Worm (Caenorhabditis elegans) whole organism, midembryonic: ENCODE measurements around the gene ugt-23.

ENCODE experiments used
- cog-1 ChIP-seq: sonication (generic microtip); optimal IDR thresholded peaks from 2 replicates; lab custom pipeline; 2016; ENCODE audit warnings: missing genetic modification characterization, missing compliant biosample characterization
- flt-1 ChIP-seq: fragments of 200-800 bp; sonication (Bioruptor generic); IDR thresholded peaks from 2 replicates; pipeline ENCODE4 v1.3.6; 2022; ENCODE audit warnings: missing genetic modification characterization, missing compliant biosample characterization
- klf-2 ChIP-seq: fragments of 200-800 bp; sonication (Bioruptor generic); conservative IDR thresholded peaks from 2 replicates; pipeline ENCODE4 v1.3.6; 2022; ENCODE audit warnings: missing genetic modification reagents, missing genetic modification characterization, missing compliant biosample characterization
- tab-1 ChIP-seq: fragments of 200-800 bp; sonication (Bioruptor generic); IDR thresholded peaks from 2 replicates; pipeline ENCODE4 v1.3.6; 2022; ENCODE audit warnings: missing genetic modification characterization, missing compliant biosample characterization
- ztf-23 ChIP-seq: fragments of 200-800 bp; sonication (Bioruptor generic); IDR thresholded peaks from 2 replicates; pipeline ENCODE4 v1.3.6; 2022; ENCODE audit warnings: missing genetic modification reagents, missing genetic modification characterization, missing compliant biosample characterization
- ztf-29 ChIP-seq: fragments of 200-800 bp; sonication (Bioruptor generic); IDR thresholded peaks from 2 replicates; pipeline ENCODE4 v1.3.6; 2022; ENCODE audit warnings: missing genetic modification reagents, missing genetic modification characterization, missing compliant biosample characterization

- TF ChIP-seq cog-1 (tag; lab: Kevin White, UChicago) (no peak), klf-2 (GFP tag; lab: Robert Waterston, UW) (no peak), ztf-29 (no peak), ztf-23 (GFP tag; lab: Robert Waterston, UW) (no peak), flt-1 (GFP tag; lab: Robert Waterston, UW) (no peak), tab-1 (GFP tag; lab: Robert Waterston, UW) (no peak)
Observed at ce11 chrX:9893069-9893468, 31.9 kb downstream of the ugt-23 start.
